Worm (Caenorhabditis elegans): ENCODE data around the gene ptp-4A2.

ce11 chrX:3973534-3973933, 30.4 kb upstream of the ptp-4A2 start, which contains the start of gene C16B8.4:
- no peak for TF ChIP-seq egl-27 (tag; optimal IDR thresholded peaks at IDR 0.05)
- TF ChIP-seq nhr-28 (tag; optimal IDR thresholded peaks at IDR 0.05) = no peak
- TF ChIP-seq lin-39 (tag; optimal IDR thresholded peaks at IDR 0.05) = no peak
- TF ChIP-seq elt-2 (tag; optimal IDR thresholded peaks at IDR 0.05) = no peak
- TF ChIP-seq ets-5 (GFP tag; IDR thresholded peaks at IDR 0.05) = no peak
- no peak for TF ChIP-seq pqm-1 (tag; optimal IDR thresholded peaks at IDR 0.05)

Measured in whole organism, L1 larva.